Worm (Caenorhabditis elegans) whole organism, L2 larva: ENCODE results near the gene chk-1.
A peak's percentile ranks its signal among the peaks of the same experiment; 100 is the strongest.

Experiments
- C34F6.9 ChIP-seq: fragments of 150-350 bp; optimal IDR thresholded peaks from 2 replicates; lab custom pipeline; 2014; ENCODE audit warnings: missing biosample characterization, missing genetic modification characterization
- F13H6.1 ChIP-seq: sonication (generic microtip); optimal IDR thresholded peaks from 2 replicates; lab custom pipeline; 2016; ENCODE audit warnings: missing genetic modification characterization, missing compliant biosample characterization
- ZK546.5 ChIP-seq: sonication (generic microtip); optimal IDR thresholded peaks from 2 replicates; lab custom pipeline; 2017; ENCODE audit warnings: missing biosample characterization, missing genetic modification characterization
- aly-2 ChIP-seq: fragments of 150-350 bp; optimal IDR thresholded peaks from 2 replicates; lab custom pipeline; 2014; ENCODE audit warnings: missing biosample characterization, missing genetic modification characterization
- ama-1 ChIP-seq: fragments of 150-350 bp; optimal IDR thresholded peaks from 2 replicates; lab custom pipeline; 2018; ENCODE audit warnings: inconsistent platforms
- blmp-1 ChIP-seq: sonication (generic microtip); optimal IDR thresholded peaks from 2 replicates; lab custom pipeline; 2017; ENCODE audit warnings: missing genetic modification characterization, mild to moderate bottlenecking, missing compliant biosample characterization, antibody characterized with exemption, moderate library complexity; ENCODE audit not compliant: insufficient read depth
- ceh-16 ChIP-seq: fragments of 150-350 bp; optimal IDR thresholded peaks from 2 replicates; lab custom pipeline; 2014; ENCODE audit warnings: missing biosample characterization, missing genetic modification characterization
- crh-2 ChIP-seq: sonication (generic microtip); optimal IDR thresholded peaks from 2 replicates; lab custom pipeline; 2017; ENCODE audit warnings: missing biosample characterization, missing genetic modification characterization
- dmd-4 ChIP-seq: sonication (generic microtip); optimal IDR thresholded peaks from 2 replicates; lab custom pipeline; 2017; ENCODE audit warnings: missing biosample characterization, missing genetic modification characterization
- egl-27 ChIP-seq: sonication (generic microtip); optimal IDR thresholded peaks from 3 replicates; lab custom pipeline; 2017; ENCODE audit warnings: missing biosample characterization, missing genetic modification reagents, missing genetic modification characterization
- elt-1 ChIP-seq: fragments of 150-350 bp; optimal IDR thresholded peaks from 2 replicates; lab custom pipeline; 2014; ENCODE audit warnings: missing biosample characterization, missing genetic modification characterization
- elt-3 ChIP-seq: sonication (generic microtip); optimal IDR thresholded peaks from 2 replicates; lab custom pipeline; 2017; ENCODE audit warnings: missing biosample characterization, missing genetic modification characterization
- fos-1 ChIP-seq: fragments of 150-350 bp; optimal IDR thresholded peaks from 2 replicates; lab custom pipeline; 2014; ENCODE audit warnings: missing biosample characterization, missing genetic modification characterization
- lin-11 ChIP-seq: fragments of 150-350 bp; sonication (generic microtip); optimal IDR thresholded peaks from 2 replicates; lab custom pipeline; 2014; ENCODE audit warnings: missing biosample characterization, missing genetic modification characterization, inconsistent platforms, mixed read lengths
- lin-13 ChIP-seq: fragments of 150-350 bp; optimal IDR thresholded peaks from 2 replicates; lab custom pipeline; 2014; ENCODE audit warnings: missing biosample characterization, missing genetic modification reagents, missing genetic modification characterization
- lin-39 ChIP-seq: fragments of 150-350 bp; optimal IDR thresholded peaks from 2 replicates; lab custom pipeline; 2014; ENCODE audit warnings: missing biosample characterization, missing genetic modification reagents, missing genetic modification characterization
- lsy-2 ChIP-seq, 2 experiments: fragments of 150-350 bp in 1 of 2; sonication (generic microtip) in 1 of 2; optimal IDR thresholded peaks; 2 replicates each; lab custom pipeline; 2014 to 2017; ENCODE audit warnings: missing biosample characterization in 2 of 2, missing genetic modification characterization in 2 of 2
- mab-5 ChIP-seq: fragments of 150-350 bp; optimal IDR thresholded peaks from 2 replicates; lab custom pipeline; 2014; ENCODE audit warnings: missing biosample characterization, missing genetic modification characterization
- mbf-1 ChIP-seq: sonication (generic microtip); optimal IDR thresholded peaks from 2 replicates; lab custom pipeline; 2017; ENCODE audit warnings: missing biosample characterization, missing genetic modification characterization
- mdl-1 ChIP-seq, 2 experiments: fragments of 150-350 bp in 1 of 2; sonication (generic microtip) in 1 of 2; optimal IDR thresholded peaks; 2 replicates each; lab custom pipeline; 2017; ENCODE audit warnings: missing biosample characterization in 2 of 2, missing genetic modification characterization in 2 of 2
- nhr-11 ChIP-seq: fragments of 150-350 bp; optimal IDR thresholded peaks from 2 replicates; lab custom pipeline; 2014; ENCODE audit warnings: missing biosample characterization, missing genetic modification characterization
- nhr-12 ChIP-seq: fragments of 150-350 bp; optimal IDR thresholded peaks from 2 replicates; lab custom pipeline; 2014; ENCODE audit warnings: missing biosample characterization, missing genetic modification characterization
- nhr-129 ChIP-seq: fragments of 150-350 bp; optimal IDR thresholded peaks from 2 replicates; lab custom pipeline; 2014; ENCODE audit warnings: missing biosample characterization, missing genetic modification characterization
- nhr-21 ChIP-seq: fragments of 150-350 bp; optimal IDR thresholded peaks from 2 replicates; lab custom pipeline; 2014; ENCODE audit warnings: missing biosample characterization, missing genetic modification characterization
- nhr-237 ChIP-seq: fragments of 150-350 bp; optimal IDR thresholded peaks from 2 replicates; lab custom pipeline; 2014; ENCODE audit warnings: missing biosample characterization, missing genetic modification characterization
- nhr-25 ChIP-seq: fragments of 150-350 bp; sonication (generic microtip); optimal IDR thresholded peaks from 3 replicates; lab custom pipeline; 2014; ENCODE audit warnings: missing biosample characterization, missing genetic modification characterization
- nhr-6 ChIP-seq: fragments of 150-350 bp; optimal IDR thresholded peaks from 2 replicates; lab custom pipeline; 2014; ENCODE audit warnings: missing biosample characterization, missing genetic modification characterization
- nhr-77 ChIP-seq: fragments of 150-350 bp; optimal IDR thresholded peaks from 2 replicates; lab custom pipeline; 2014; ENCODE audit warnings: missing biosample characterization, missing genetic modification characterization
- peb-1 ChIP-seq: fragments of 150-350 bp; optimal IDR thresholded peaks from 2 replicates; lab custom pipeline; 2014; ENCODE audit warnings: missing biosample characterization, missing genetic modification characterization
- sem-4 ChIP-seq: fragments of 150-350 bp; optimal IDR thresholded peaks from 2 replicates; lab custom pipeline; 2014; ENCODE audit warnings: missing biosample characterization, missing genetic modification reagents, missing genetic modification characterization
- sma-3 ChIP-seq: sonication (generic microtip); optimal IDR thresholded peaks from 2 replicates; lab custom pipeline; 2016; ENCODE audit warnings: missing genetic modification reagents, missing genetic modification characterization, missing compliant biosample characterization
- sma-9 ChIP-seq, 2 experiments: fragments of 150-350 bp in 1 of 2; sonication (generic microtip) in 1 of 2; optimal IDR thresholded peaks; 2 replicates each; lab custom pipeline; 2014 to 2016; ENCODE audit warnings: missing genetic modification characterization in 2 of 2, mild to moderate bottlenecking in 1 of 2, missing biosample characterization in 1 of 2, missing compliant biosample characterization in 1 of 2, missing genetic modification reagents in 1 of 2, moderate library complexity in 1 of 2
- snpc-4 ChIP-seq: fragments of 150-350 bp; optimal IDR thresholded peaks from 2 replicates; lab custom pipeline; 2014; ENCODE audit warnings: missing biosample characterization, missing genetic modification characterization
- unc-39 ChIP-seq: fragments of 150-350 bp; optimal IDR thresholded peaks from 2 replicates; lab custom pipeline; 2014; ENCODE audit warnings: missing biosample characterization, missing genetic modification characterization
- unc-55 ChIP-seq: fragments of 150-350 bp; sonication (generic microtip); optimal IDR thresholded peaks from 3 replicates; lab custom pipeline; 2014; ENCODE audit warnings: missing biosample characterization, missing genetic modification reagents, missing genetic modification characterization
- unc-62 ChIP-seq: fragments of 150-350 bp; optimal IDR thresholded peaks from 2 replicates; lab custom pipeline; 2014; ENCODE audit warnings: missing biosample characterization, missing genetic modification reagents, missing genetic modification characterization
- zag-1 ChIP-seq: fragments of 150-350 bp; optimal IDR thresholded peaks from 2 replicates; lab custom pipeline; 2014; ENCODE audit warnings: missing biosample characterization, missing genetic modification characterization
- ztf-1 ChIP-seq: fragments of 200-800 bp; sonication (Bioruptor generic); conservative IDR thresholded peaks from 2 replicates; pipeline ENCODE4 v1.3.6; 2022; ENCODE audit warnings: missing genetic modification characterization, missing compliant biosample characterization
- ztf-4 ChIP-seq: fragments of 150-350 bp; optimal IDR thresholded peaks from 2 replicates; lab custom pipeline; 2014; ENCODE audit warnings: missing biosample characterization, missing genetic modification characterization

chk-1 gene

ce11 chrV:3739302-3739701 lies 20.0 kb downstream of the chk-1 start, which contains the start of gene hpo-36:
hpo-36 (minus strand) TSS chrV:3739402.
- TF ChIP-seq nhr-12 (tag; lab: Kevin White, UChicago) (no peak), unc-39 (tag; lab: Kevin White, UChicago) (no peak), ama-1 (lab: Kevin White, UChicago) (no peak), ceh-16 (tag; lab: Kevin White, UChicago) (no peak), snpc-4 (no peak), ZK546.5 (no peak), elt-3 (no peak), lin-13 (GFP tag; lab: Kevin White, UChicago) (no peak), unc-62 (no peak)
- TF ChIP-seq, all 48 proteins: peak for 0

DNA sequence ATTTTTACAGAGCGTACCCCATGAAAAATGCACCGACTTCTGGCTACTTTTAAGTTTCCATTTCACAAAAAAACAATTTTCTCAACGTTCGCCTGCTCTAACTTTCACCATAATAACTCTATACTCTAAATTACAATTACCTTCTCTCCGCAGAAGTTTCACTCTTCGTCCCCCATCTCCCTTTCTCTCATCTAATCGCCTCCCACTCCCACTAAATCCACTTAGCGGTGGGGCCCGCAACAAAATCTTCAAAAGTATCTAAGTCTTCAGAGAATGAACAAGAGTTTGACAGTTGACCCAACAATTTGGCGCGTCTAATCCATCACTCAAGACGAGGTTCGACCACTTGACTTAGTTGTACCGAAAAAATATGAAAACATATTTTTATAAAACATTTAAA lies 20.9 kb downstream of the chk-1 start:
- TF ChIP-seq sem-4 (tag; lab: Kevin White, UChicago) = no peak
- TF ChIP-seq nhr-25 (tag; lab: Kevin White, UChicago) = no peak
- TF ChIP-seq snpc-4 = no peak
- TF ChIP-seq unc-55 (GFP tag; lab: Kevin White, UChicago) = no peak
- TF ChIP-seq unc-39 (tag; lab: Kevin White, UChicago) = no peak
- no peak for TF ChIP-seq aly-2 (tag; lab: Kevin White, UChicago)
- TF ChIP-seq mbf-1 (tag; lab: Kevin White, UChicago) = no peak
- no peak for TF ChIP-seq nhr-21 (tag; lab: Kevin White, UChicago)
- no peak for TF ChIP-seq dmd-4 (tag; lab: Kevin White, UChicago)
- no peak for TF ChIP-seq lin-39 (tag; lab: Kevin White, UChicago)
- TF ChIP-seq lsy-2 (tag; optimal IDR thresholded peaks at IDR 0.05; lab: Kevin White, UChicago) = no peak
- TF ChIP-seq elt-1 (tag; lab: Kevin White, UChicago) = no peak
- no peak for TF ChIP-seq ztf-4
- no peak for TF ChIP-seq crh-2

ce11 chrV:3724772-3725171 lies 34.5 kb downstream of the chk-1 start, which contains the start of gene str-30:
str-30 (plus strand) TSS chrV:3725072.
- no peak for TF ChIP-seq snpc-4

ce11 chrV:3718507-3718906 lies 40.8 kb downstream of the chk-1 start:
- TF ChIP-seq elt-1 (tag; lab: Kevin White, UChicago) (no peak), peb-1 (tag; lab: Kevin White, UChicago) (no peak), sma-3 (GFP tag; lab: Kevin White, UChicago) (no peak), snpc-4 (no peak), nhr-237 (no peak), fos-1 (tag; lab: Kevin White, UChicago) (no peak), dmd-4 (tag; lab: Kevin White, UChicago) (no peak), ZK546.5 (no peak), nhr-6 (tag; lab: Kevin White, UChicago) (no peak), lin-13 (GFP tag; lab: Kevin White, UChicago) (no peak), nhr-11 (tag; lab: Kevin White, UChicago) (no peak), blmp-1 (tag; lab: Kevin White, UChicago) (no peak), lin-11 (tag; lab: Kevin White, UChicago) (no peak), ztf-4 (no peak), nhr-12 (tag; lab: Kevin White, UChicago) (no peak), C34F6.9 (tag; lab: Kevin White, UChicago) (no peak), crh-2 (no peak)

DNA sequence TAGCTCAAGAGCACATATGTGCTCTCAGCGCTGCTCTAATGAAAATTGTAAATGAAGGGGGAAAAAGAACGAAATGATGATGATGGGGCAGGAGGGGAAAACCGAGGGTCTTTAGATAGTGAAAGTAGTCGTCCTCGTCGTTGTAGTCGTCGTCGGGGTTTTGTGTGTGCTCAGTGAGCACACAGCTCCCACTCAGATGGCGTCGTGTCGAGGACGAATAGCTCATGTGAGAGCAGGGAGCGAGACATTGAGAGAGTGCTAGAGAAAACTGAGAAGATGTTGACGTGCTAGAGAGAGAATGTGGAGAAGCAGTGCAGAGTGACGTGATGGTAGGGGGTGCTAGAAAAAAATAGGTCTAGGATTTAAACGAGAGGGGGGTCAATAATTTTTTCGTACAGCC lies 41.5 kb downstream of the chk-1 start:
- TF ChIP-seq mab-5 (tag; lab: Kevin White, UChicago) = no peak
- TF ChIP-seq ama-1 (lab: Kevin White, UChicago) = peak; percentile 37
- peak; percentile 69 for TF ChIP-seq nhr-129 (tag; lab: Kevin White, UChicago)
- peak; percentile 3 for TF ChIP-seq sem-4 (tag; lab: Kevin White, UChicago)
- peak; percentile 44 for TF ChIP-seq nhr-6 (tag; lab: Kevin White, UChicago)
- TF ChIP-seq ztf-1 (GFP tag; lab: Robert Waterston, UW) = no peak
- TF ChIP-seq nhr-21 (tag; lab: Kevin White, UChicago) = peak; percentile 10
- peak; percentile 29 to 44 for TF ChIP-seq mdl-1 (tag; optimal IDR thresholded peaks at IDR 0.05; lab: Kevin White, UChicago)
- TF ChIP-seq ZK546.5 = no peak
- TF ChIP-seq ceh-16 (tag; lab: Kevin White, UChicago) = no peak
- peak; percentile 61 for TF ChIP-seq zag-1 (tag; lab: Kevin White, UChicago)
- peak; percentile 31 for TF ChIP-seq lin-13 (GFP tag; lab: Kevin White, UChicago)
- TF ChIP-seq crh-2 = peak; percentile 39
- peak; percentile 32 for TF ChIP-seq egl-27 (tag; lab: Kevin White, UChicago)
- no peak for TF ChIP-seq nhr-77 (tag; lab: Kevin White, UChicago)
- TF ChIP-seq elt-3 = no peak
- no peak for TF ChIP-seq nhr-25 (tag; lab: Kevin White, UChicago)
- TF ChIP-seq fos-1 (tag; lab: Kevin White, UChicago) = peak; percentile 2
- TF ChIP-seq ztf-4 = no peak
- TF ChIP-seq unc-55 (GFP tag; lab: Kevin White, UChicago) = peak; percentile 58
- TF ChIP-seq unc-39 (tag; lab: Kevin White, UChicago) = no peak
- no peak for TF ChIP-seq aly-2 (tag; lab: Kevin White, UChicago)
- TF ChIP-seq peb-1 (tag; lab: Kevin White, UChicago) = no peak
- peak; percentile 30 for TF ChIP-seq sma-9 (GFP tag; optimal IDR thresholded peaks at IDR 0.05; lab: Kevin White, UChicago)
- TF ChIP-seq sma-9 (tag; optimal IDR thresholded peaks at IDR 0.05; lab: Kevin White, UChicago) = no peak
- TF ChIP-seq lin-11 (tag; lab: Kevin White, UChicago) = peak; percentile 38
- TF ChIP-seq nhr-11 (tag; lab: Kevin White, UChicago) = no peak
- peak; percentile 43 for TF ChIP-seq F13H6.1
- peak in 1 of 2 experiments; percentile 72 for TF ChIP-seq lsy-2 (tag; optimal IDR thresholded peaks at IDR 0.05; lab: Kevin White, UChicago)
- TF ChIP-seq C34F6.9 (tag; lab: Kevin White, UChicago) = peak; percentile 69
- no peak for TF ChIP-seq blmp-1 (tag; lab: Kevin White, UChicago)
